Worm (Caenorhabditis elegans) whole organism, L4 larva: Measurements from ENCODE around the gene F10A3.4.

Source experiments
- ZK546.5 ChIP-seq, 2 experiments: sonication (generic microtip); optimal IDR thresholded peaks; 2 replicates each; lab custom pipeline; 2017; ENCODE audit warnings: missing biosample characterization in 2 of 2, missing genetic modification characterization in 2 of 2
- ama-1 ChIP-seq: fragments of 150-350 bp; optimal IDR thresholded peaks from 2 replicates; lab custom pipeline; 2014; ENCODE audit warnings: inconsistent platforms, mixed read lengths
- lin-38 ChIP-seq: fragments of 200-800 bp; sonication (Bioruptor generic); IDR thresholded peaks from 2 replicates; pipeline ENCODE4 v1.3.6; 2022; ENCODE audit warnings: missing genetic modification reagents, missing genetic modification characterization, missing compliant biosample characterization
- lsy-2 ChIP-seq, 2 experiments: fragments of 150-350 bp in 1 of 2; sonication (generic microtip) in 1 of 2; optimal IDR thresholded peaks; 2 replicates each; lab custom pipeline; 2014 to 2017; ENCODE audit warnings: missing biosample characterization in 2 of 2, missing genetic modification characterization in 2 of 2
- nhr-11 ChIP-seq: fragments of 150-350 bp; optimal IDR thresholded peaks from 2 replicates; lab custom pipeline; 2014; ENCODE audit warnings: missing biosample characterization, missing genetic modification characterization
- zfp-3 ChIP-seq: fragments of 200-800 bp; sonication (Bioruptor generic); conservative IDR thresholded peaks from 2 replicates; pipeline ENCODE4 v1.3.6; 2022; ENCODE audit warnings: missing genetic modification reagents, missing genetic modification characterization, missing compliant biosample characterization

DNA sequence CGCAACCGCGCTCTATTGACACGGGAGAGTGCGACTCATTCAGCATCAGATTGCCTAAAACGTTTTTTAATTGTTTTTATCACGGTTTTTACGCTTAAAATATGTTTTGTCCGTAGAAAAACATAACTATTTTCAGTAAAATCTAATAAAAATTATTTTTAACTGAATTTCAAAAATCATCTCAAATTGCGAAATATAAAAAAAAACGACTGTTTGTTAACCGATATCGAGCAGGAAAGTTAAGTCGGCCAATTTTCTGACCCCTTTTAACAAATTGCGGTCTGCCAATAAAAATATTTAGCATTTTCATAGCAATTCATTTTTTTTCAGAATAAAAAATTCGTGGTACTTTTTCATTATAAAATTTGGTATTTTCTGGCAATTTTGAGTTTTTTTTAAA is 28.4 kb upstream of the F10A3.4 start:
- TF ChIP-seq lsy-2 (tag; optimal IDR thresholded peaks at IDR 0.05; lab: Kevin White, UChicago), result no peak
- no peak for TF ChIP-seq nhr-11 (tag; lab: Kevin White, UChicago)
- no peak for TF ChIP-seq ama-1 (lab: Kevin White, UChicago)
- TF ChIP-seq lin-38 (GFP tag; lab: Robert Waterston, UW), result no peak
- TF ChIP-seq zfp-3, result no peak
- TF ChIP-seq ZK546.5 (tag; optimal IDR thresholded peaks at IDR 0.05; lab: Kevin White, UChicago), result no peak
